Fruit fly (Drosophila melanogaster): Measurements from ENCODE around the gene Blos3.
A peak's percentile ranks its signal among the peaks of the same experiment; 100 is the strongest.

Gene Blos3

DNA sequence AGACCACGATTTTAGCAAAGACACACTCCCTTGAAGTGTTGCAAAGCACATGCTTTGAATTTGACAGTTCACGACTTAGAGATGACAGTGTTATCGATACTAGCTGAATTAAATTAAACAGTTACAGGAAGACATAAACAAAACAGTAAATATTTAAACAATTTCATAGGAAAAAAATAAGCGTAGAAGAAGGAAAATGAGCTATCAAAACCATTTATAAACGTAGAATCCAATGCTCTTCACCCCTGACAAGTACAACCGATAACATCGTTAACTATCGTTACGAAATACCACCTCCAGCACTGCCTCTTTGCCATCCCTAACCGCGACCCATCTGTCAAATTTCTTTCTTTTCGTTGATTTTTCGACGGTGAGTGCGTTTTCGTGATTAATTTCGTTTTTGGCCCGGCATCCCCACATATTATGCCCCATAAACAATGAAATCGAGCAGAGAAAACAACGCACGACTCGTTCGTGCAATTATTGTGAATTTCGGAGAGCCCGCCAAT, 28.8 kb downstream of the Blos3 start, which contains the start of gene RpL26 (continued):
- TF ChIP-seq CG30020 (tag; optimal IDR thresholded peaks at IDR 0.05) (peak; percentile 77), Jarid2 (GFP tag; optimal IDR thresholded peaks at IDR 0.05) (no peak), wdn (GFP tag; IDR thresholded peaks at IDR 0.05) (no peak), CG1602 (GFP tag; optimal IDR thresholded peaks at IDR 0.05) (peak; percentile 78), CG33557 (GFP tag; optimal IDR thresholded peaks at IDR 0.05) (peak; percentile 79), Max (GFP tag; optimal IDR thresholded peaks at IDR 0.05) (peak; percentile 63), rib (GFP tag; IDR thresholded peaks at IDR 0.05) (no peak), zf30C (GFP tag; optimal IDR thresholded peaks at IDR 0.05) (no peak), prd (optimal IDR thresholded peaks at IDR 0.05) (no peak), prd (GFP tag; IDR thresholded peaks at IDR 0.05) (peak; percentile 82), CG10959 (GFP tag; IDR thresholded peaks at IDR 0.05) (peak; percentile 46; the same call in 1 of the 2 replicates), CG18619 (GFP tag; optimal IDR thresholded peaks at IDR 0.05) (peak; percentile 73), CoRest (tag; optimal IDR thresholded peaks at IDR 0.05) (peak; percentile 90), sr (GFP tag; IDR thresholded peaks at IDR 0.05) (no peak), CG15479 (GFP tag; optimal IDR thresholded peaks at IDR 0.05) (no peak), odd (GFP tag; optimal IDR thresholded peaks at IDR 0.05) (peak; percentile 60), Atf-2 (GFP tag; optimal IDR thresholded peaks at IDR 0.05) (peak; percentile 73), Opbp (GFP tag; IDR thresholded peaks at IDR 0.05; ENCODE audit: partially characterized antibody) (peak; percentile 93), CG4282 (GFP tag; optimal IDR thresholded peaks at IDR 0.05) (peak; percentile 70), unc-4 (GFP tag; IDR thresholded peaks at IDR 0.05; ENCODE audit: partially characterized antibody) (peak; percentile 94), HmgD (GFP tag; optimal IDR thresholded peaks at IDR 0.05) (peak; percentile 72), CG14965 (GFP tag; optimal IDR thresholded peaks at IDR 0.05; ENCODE audit: borderline replicate concordance) (no peak), aop (GFP tag; IDR thresholded peaks at IDR 0.05) (no peak), CG11456 (GFP tag; IDR thresholded peaks at IDR 0.05) (no peak), CG13775 (GFP tag; optimal IDR thresholded peaks at IDR 0.05) (peak; percentile 87), wek (GFP tag; optimal IDR thresholded peaks at IDR 0.05) (peak; percentile 15), eve (GFP tag; optimal IDR thresholded peaks at IDR 0.05) (no peak), Med (GFP tag) (peak; percentile 95), gce (GFP tag; IDR thresholded peaks at IDR 0.05) (no peak; the same call in 2 of the 3 replicates), Taf1 (GFP tag; IDR thresholded peaks at IDR 0.05) (0 out of 2 replicates have a peak, but pooled peaks have one; percentile 68), her (GFP tag; optimal IDR thresholded peaks at IDR 0.05) (peak; percentile 41), dpn (GFP tag; optimal IDR thresholded peaks at IDR 0.05) (peak; percentile 79 to 89), Gsc (GFP tag; IDR thresholded peaks at IDR 0.05) (no peak), ewg (GFP tag; optimal IDR thresholded peaks at IDR 0.05) (peak; percentile 62), CG9437 (GFP tag; optimal IDR thresholded peaks at IDR 0.05) (peak; percentile 77), Chrac-16 (GFP tag; optimal IDR thresholded peaks at IDR 0.05) (peak; percentile 79), CG6689 (GFP tag; IDR thresholded peaks at IDR 0.05) (peak; percentile 76), CG3847 (GFP tag; IDR thresholded peaks at IDR 0.05) (peak; percentile 89), pnt (GFP tag; optimal IDR thresholded peaks at IDR 0.05) (peak; percentile 78), pros (GFP tag; optimal IDR thresholded peaks at IDR 0.05) (no peak), CG16815 (GFP tag; optimal IDR thresholded peaks at IDR 0.05) (peak; percentile 65), ro (GFP tag; IDR thresholded peaks at IDR 0.05) (no peak), Pdp1 (GFP tag; optimal IDR thresholded peaks at IDR 0.05) (peak; percentile 70 to 84), Awh (GFP tag; IDR thresholded peaks at IDR 0.05) (no peak), Bgb (GFP tag; IDR thresholded peaks at IDR 0.05; ENCODE audit: partially characterized antibody) (peak; percentile 93), gt (GFP tag; IDR thresholded peaks at IDR 0.05) (no peak), Ravus (GFP tag; IDR thresholded peaks at IDR 0.05) (no peak), org-1 (GFP tag; optimal IDR thresholded peaks at IDR 0.05) (peak; percentile 36), NFAT (GFP tag; IDR thresholded peaks at IDR 0.05) (peak; percentile 76), sob (GFP tag; IDR thresholded peaks at IDR 0.05) (peak; percentile 81), YL-1 (GFP tag; optimal IDR thresholded peaks at IDR 0.05) (peak; percentile 89)
